Worm (Caenorhabditis elegans): Measurements from ENCODE around the gene C54E4.1.
"Not testable (repeated sequence)": the region's sequence is repeated elsewhere in the genome, so short reads cannot be mapped to it uniquely, and the experiment has no call there.

C54E4.1 gene

ce11 chrIV:2177545-2177944, 2.2 kb downstream of the C54E4.1 start, which contains the start of gene hrpu-2:
Gene hrpu-2, plus strand, starts transcription at chrIV:2177896.
- peak; percentile 26 for TF ChIP-seq hlh-1 (tag; optimal IDR thresholded peaks at IDR 0.05)
- TF ChIP-seq lin-13 (tag; optimal IDR thresholded peaks at IDR 0.05), result peak; percentile 71
- peak; percentile 55 for TF ChIP-seq pha-4 (tag; optimal IDR thresholded peaks at IDR 0.05)
- peak; percentile 62 for TF ChIP-seq nhr-237 (tag; optimal IDR thresholded peaks at IDR 0.05)
- no peak for TF ChIP-seq cnd-1 (tag; optimal IDR thresholded peaks at IDR 0.05)
- TF ChIP-seq ham-2 (GFP tag; optimal IDR thresholded peaks at IDR 0.05), result no peak
- peak; percentile 73 for TF ChIP-seq lsy-2 (tag; optimal IDR thresholded peaks at IDR 0.05)
- peak; percentile 32 for TF ChIP-seq ceh-39 (tag; optimal IDR thresholded peaks at IDR 0.05)
- peak; percentile 80 for TF ChIP-seq mep-1 (tag; optimal IDR thresholded peaks at IDR 0.05)
- TF ChIP-seq ces-1 (GFP tag; optimal IDR thresholded peaks at IDR 0.05), result peak; percentile 77
- TF ChIP-seq drap-1 (GFP tag; optimal IDR thresholded peaks at IDR 0.05), result no peak

DNA sequence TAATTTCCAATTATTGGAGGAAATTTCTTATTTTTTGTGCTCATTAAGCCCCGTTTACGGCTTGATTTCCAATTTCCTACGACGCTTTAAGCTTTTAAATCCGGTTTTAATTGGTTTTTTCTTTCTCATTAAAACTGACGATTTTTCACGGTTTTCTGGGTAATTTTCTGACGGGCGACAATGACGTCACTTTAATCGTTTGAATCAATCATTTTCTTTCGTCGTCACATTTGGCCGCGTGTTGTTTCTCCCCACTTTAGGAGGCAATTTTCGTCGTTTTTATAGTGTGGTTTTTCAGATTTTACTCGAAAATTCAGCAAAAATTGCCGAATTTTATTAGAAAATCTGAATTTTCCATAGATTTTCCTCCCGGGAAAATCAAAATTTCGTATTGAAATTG, 17.6 kb downstream of the C54E4.1 start:
- TF ChIP-seq ceh-43 (GFP tag; optimal IDR thresholded peaks at IDR 0.05) (peak; percentile 37), mab-5 (tag; optimal IDR thresholded peaks at IDR 0.05) (no peak)

- TF ChIP-seq zip-8 (tag; optimal IDR thresholded peaks at IDR 0.05) (peak; percentile 48), blmp-1 (tag; optimal IDR thresholded peaks at IDR 0.05) (no peak)
These were observed 18.2 kb downstream of the C54E4.1 start for ce11 chrIV:2193558-2193957.

DNA sequence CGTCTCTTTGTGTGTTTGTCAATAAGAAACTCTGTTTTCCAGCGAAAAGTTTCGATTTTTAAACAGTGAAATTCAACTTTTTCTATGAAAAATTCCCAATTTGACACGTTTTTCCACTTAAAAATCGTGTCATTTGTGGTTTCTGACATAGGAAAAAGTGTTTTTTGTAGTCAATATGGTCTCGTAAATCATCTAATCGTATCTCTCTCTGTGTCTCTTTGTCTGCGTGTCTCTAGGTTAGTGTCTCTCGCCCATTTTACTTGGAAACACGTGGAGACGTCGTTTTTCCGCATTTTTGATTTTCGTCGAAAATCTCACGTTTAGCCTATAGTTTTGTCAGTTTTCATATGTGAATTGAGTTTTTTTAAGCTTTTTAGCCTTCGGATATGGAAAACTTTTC, 20.2 kb downstream of the C54E4.1 start:
- TF ChIP-seq drap-1 (GFP tag; optimal IDR thresholded peaks at IDR 0.05) (no peak), nhr-12 (tag; optimal IDR thresholded peaks at IDR 0.05) (no peak), unc-120 (tag; optimal IDR thresholded peaks at IDR 0.05; ENCODE audit: poor library complexity, severe bottlenecking) (no peak), ham-2 (GFP tag; optimal IDR thresholded peaks at IDR 0.05) (no peak), ztf-11 (tag; optimal IDR thresholded peaks at IDR 0.05) (no peak), flh-1 (GFP tag; optimal IDR thresholded peaks at IDR 0.05) (no peak), lin-32 (GFP tag; optimal IDR thresholded peaks at IDR 0.05) (no peak), ceh-39 (tag; optimal IDR thresholded peaks at IDR 0.05) (no peak), tbx-8 (GFP tag; optimal IDR thresholded peaks at IDR 0.05) (no peak), bed-3 (GFP tag; optimal IDR thresholded peaks at IDR 0.05) (no peak), ces-1 (GFP tag; optimal IDR thresholded peaks at IDR 0.05) (no peak), lin-13 (tag; optimal IDR thresholded peaks at IDR 0.05) (no peak), mab-5 (tag; optimal IDR thresholded peaks at IDR 0.05) (no peak)

DNA sequence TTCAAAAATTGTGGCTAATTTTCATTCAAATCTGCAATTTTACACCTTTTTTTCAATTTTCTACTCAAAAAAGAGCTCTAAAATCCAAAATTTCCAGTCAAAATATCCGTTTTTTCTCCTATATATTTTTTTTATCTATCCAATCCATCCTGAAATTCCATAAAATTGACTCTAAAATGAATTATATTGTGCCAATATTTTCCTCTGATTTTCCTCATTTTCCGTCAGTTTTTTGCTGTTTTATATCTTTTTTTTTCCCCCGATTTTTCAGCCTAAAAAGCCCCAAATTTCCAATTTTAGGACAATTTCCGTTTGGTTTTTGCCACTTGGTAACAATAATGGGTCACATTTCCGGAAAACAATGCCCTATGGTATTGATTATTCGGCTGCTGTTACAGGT, 23.4 kb downstream of the C54E4.1 start, which contains the start of gene Y71G10AR.4:
Y71G10AR.4 (plus strand) TSS at position 301 of the 400 bp plus-strand sequence.
- no peak for TF ChIP-seq cnd-1 (tag; optimal IDR thresholded peaks at IDR 0.05)
- no peak for TF ChIP-seq nhr-28 (tag; optimal IDR thresholded peaks at IDR 0.05)

ce11 chrIV:2216756-2217155, 41.4 kb downstream of the C54E4.1 start, which contains the start of gene T04C4.3:
Gene T04C4.3, minus strand, starts transcription at chrIV:2216856.
- not testable (repeated sequence) for TF ChIP-seq pha-4 (tag; optimal IDR thresholded peaks at IDR 0.05); lin-13 (tag; optimal IDR thresholded peaks at IDR 0.05); ham-2 (GFP tag; optimal IDR thresholded peaks at IDR 0.05)

ce11 chrIV:2217260-2217659, 41.9 kb downstream of the C54E4.1 start:
- TF ChIP-seq lin-32 (GFP tag; optimal IDR thresholded peaks at IDR 0.05) (no peak), pha-4 (tag; optimal IDR thresholded peaks at IDR 0.05) (peak; percentile 53), mls-2 (tag; optimal IDR thresholded peaks at IDR 0.05) (peak; percentile 1), ceh-83 (GFP tag; optimal IDR thresholded peaks at IDR 0.05) (no peak), unc-39 (tag; optimal IDR thresholded peaks at IDR 0.05) (no peak), M03D4.4 (tag; optimal IDR thresholded peaks at IDR 0.05) (peak; percentile 12)

ce11 chrIV:2219334-2219755, 44.0 kb downstream of the C54E4.1 start:
- no peak for TF ChIP-seq zip-8 (tag; optimal IDR thresholded peaks at IDR 0.05)
- no peak for TF ChIP-seq mab-5 (tag; optimal IDR thresholded peaks at IDR 0.05)
- no peak for TF ChIP-seq ceh-39 (tag; optimal IDR thresholded peaks at IDR 0.05)
- TF ChIP-seq nhr-12 (tag; optimal IDR thresholded peaks at IDR 0.05), result no peak
- peak; percentile 74 for TF ChIP-seq ham-2 (GFP tag; optimal IDR thresholded peaks at IDR 0.05)
- peak; percentile 16 for TF ChIP-seq flh-1 (GFP tag; optimal IDR thresholded peaks at IDR 0.05)
- TF ChIP-seq unc-120 (tag; optimal IDR thresholded peaks at IDR 0.05; ENCODE audit: poor library complexity, severe bottlenecking), result peak; percentile 86
- peak; percentile 83 for TF ChIP-seq sptf-1 (tag; optimal IDR thresholded peaks at IDR 0.05)
- peak; percentile 1 for TF ChIP-seq mep-1 (tag; optimal IDR thresholded peaks at IDR 0.05)
- peak; percentile 33 for TF ChIP-seq ceh-43 (GFP tag; optimal IDR thresholded peaks at IDR 0.05)
- peak; percentile 70 for TF ChIP-seq ztf-11 (tag; optimal IDR thresholded peaks at IDR 0.05)
- TF ChIP-seq blmp-1 (tag; optimal IDR thresholded peaks at IDR 0.05), result no peak
- TF ChIP-seq mls-2 (tag; optimal IDR thresholded peaks at IDR 0.05), result peak; percentile 67
- TF ChIP-seq lin-32 (GFP tag; optimal IDR thresholded peaks at IDR 0.05), result peak; percentile 29
- TF ChIP-seq nhr-76 (tag; optimal IDR thresholded peaks at IDR 0.05), result no peak
- peak; percentile 80 for TF ChIP-seq nhr-2 (tag; optimal IDR thresholded peaks at IDR 0.05)
- TF ChIP-seq tbx-8 (GFP tag; optimal IDR thresholded peaks at IDR 0.05), result peak; percentile 64
- no peak for TF ChIP-seq sem-2 (GFP tag; optimal IDR thresholded peaks at IDR 0.05)
- TF ChIP-seq ces-1 (GFP tag; optimal IDR thresholded peaks at IDR 0.05), result peak; percentile 82
- TF ChIP-seq bed-3 (GFP tag; optimal IDR thresholded peaks at IDR 0.05), result no peak
- peak; percentile 81 for TF ChIP-seq pha-4 (tag; optimal IDR thresholded peaks at IDR 0.05)
- TF ChIP-seq unc-39 (tag; optimal IDR thresholded peaks at IDR 0.05), result no peak
- peak; percentile 81 for TF ChIP-seq nhr-237 (tag; optimal IDR thresholded peaks at IDR 0.05)
- TF ChIP-seq lin-13 (tag; optimal IDR thresholded peaks at IDR 0.05), result peak; percentile 38
- no peak for TF ChIP-seq hlh-1 (tag; optimal IDR thresholded peaks at IDR 0.05)
- TF ChIP-seq ceh-83 (GFP tag; optimal IDR thresholded peaks at IDR 0.05), result no peak
- peak; percentile 78 for TF ChIP-seq elt-3 (tag; optimal IDR thresholded peaks at IDR 0.05)
- peak; percentile 50 for TF ChIP-seq cnd-1 (tag; optimal IDR thresholded peaks at IDR 0.05)
